Fruit fly (Drosophila melanogaster): ENCODE measurements around the gene CG14325.

Gene CG14325

dm6 chr3R:17631176-17631865, 4.4 kb downstream of the CG14325 start:
- TF ChIP-seq psq (GFP tag; optimal IDR thresholded peaks at IDR 0.05) (no peak), dmrt93B (GFP tag; optimal IDR thresholded peaks at IDR 0.05) (no peak), lola (GFP tag; optimal IDR thresholded peaks at IDR 0.05) (no peak), Myc (optimal IDR thresholded peaks at IDR 0.05) (no peak), dl (GFP tag; optimal IDR thresholded peaks at IDR 0.05; ENCODE audit: insufficient read depth in 1 of 2, partially characterized antibody in 2 of 2) (no peak), rgr (GFP tag; optimal IDR thresholded peaks at IDR 0.05) (no peak), Rel (GFP tag; optimal IDR thresholded peaks at IDR 0.05) (no peak), Rel (tag; optimal IDR thresholded peaks at IDR 0.05) (no peak), tai (GFP tag; optimal IDR thresholded peaks at IDR 0.05) (no peak), Abd-B (GFP tag; optimal IDR thresholded peaks at IDR 0.05) (no peak), Dfd (GFP tag; optimal IDR thresholded peaks at IDR 0.05) (no peak)

- TF ChIP-seq Rel (GFP tag; optimal IDR thresholded peaks at IDR 0.05) (no peak), Rel (tag; optimal IDR thresholded peaks at IDR 0.05) (peak; percentile 72), dl (GFP tag; optimal IDR thresholded peaks at IDR 0.05; ENCODE audit: insufficient read depth in 1 of 2, partially characterized antibody in 2 of 2) (no peak), Sp1 (GFP tag; optimal IDR thresholded peaks at IDR 0.05) (no peak), Hr83 (GFP tag; optimal IDR thresholded peaks at IDR 0.05; ENCODE audit: poor library complexity, severe bottlenecking) (no peak), OdsH (GFP tag; optimal IDR thresholded peaks at IDR 0.05) (no peak)
These were observed 17.1 kb downstream of the CG14325 start for dm6 chr3R:17644019-17644418.

- TF ChIP-seq Abd-B (GFP tag; optimal IDR thresholded peaks at IDR 0.05) (no peak), woc (GFP tag; optimal IDR thresholded peaks at IDR 0.05) (no peak), Rel (GFP tag; optimal IDR thresholded peaks at IDR 0.05) (no peak), Rel (tag; optimal IDR thresholded peaks at IDR 0.05) (peak; percentile 16)
These were observed 18.3 kb downstream of the CG14325 start for dm6 chr3R:17645239-17645638.

dm6 chr3R:17646102-17647050, 19.4 kb downstream of the CG14325 start:
- no peak for TF ChIP-seq OdsH (GFP tag; optimal IDR thresholded peaks at IDR 0.05)
- TF ChIP-seq CrebA (GFP tag; optimal IDR thresholded peaks at IDR 0.05; ENCODE audit: borderline replicate concordance), result peak; percentile 30
- peak; percentile 4 for TF ChIP-seq ey (GFP tag; optimal IDR thresholded peaks at IDR 0.05)
- peak; percentile 52 for TF ChIP-seq woc (GFP tag; optimal IDR thresholded peaks at IDR 0.05)
- peak; percentile 6 for TF ChIP-seq HLH106 (tag; optimal IDR thresholded peaks at IDR 0.05)
- TF ChIP-seq Myc (optimal IDR thresholded peaks at IDR 0.05), result peak; percentile 12
- no peak for TF ChIP-seq Hr83 (GFP tag; optimal IDR thresholded peaks at IDR 0.05; ENCODE audit: poor library complexity, severe bottlenecking)

- peak; percentile 4 for TF ChIP-seq Vsx2 (GFP tag; optimal IDR thresholded peaks at IDR 0.05; ENCODE audit: partially characterized antibody)
- TF ChIP-seq woc (GFP tag; optimal IDR thresholded peaks at IDR 0.05), result peak; percentile 13
- no peak for TF ChIP-seq sage (GFP tag; optimal IDR thresholded peaks at IDR 0.05)
- no peak for TF ChIP-seq Myc (optimal IDR thresholded peaks at IDR 0.05)
- TF ChIP-seq lola (GFP tag; optimal IDR thresholded peaks at IDR 0.05), result no peak
- TF ChIP-seq usp (GFP tag; optimal IDR thresholded peaks at IDR 0.05), result no peak
- no peak for TF ChIP-seq jim (GFP tag; optimal IDR thresholded peaks at IDR 0.05)
- no peak for TF ChIP-seq N (GFP tag; optimal IDR thresholded peaks at IDR 0.05)
- TF ChIP-seq GATAd (GFP tag; optimal IDR thresholded peaks at IDR 0.05), result no peak
- TF ChIP-seq dmrt93B (GFP tag; optimal IDR thresholded peaks at IDR 0.05), result no peak
- no peak for TF ChIP-seq HLH106 (tag; optimal IDR thresholded peaks at IDR 0.05)
- TF ChIP-seq dsf (GFP tag; optimal IDR thresholded peaks at IDR 0.05; ENCODE audit: borderline replicate concordance), result no peak
- TF ChIP-seq brk (GFP tag; optimal IDR thresholded peaks at IDR 0.05), result no peak
- TF ChIP-seq rgr (GFP tag; optimal IDR thresholded peaks at IDR 0.05), result no peak
- TF ChIP-seq Rel (GFP tag; optimal IDR thresholded peaks at IDR 0.05), result no peak
- TF ChIP-seq Rel (tag; optimal IDR thresholded peaks at IDR 0.05), result no peak
- TF ChIP-seq Mio (GFP tag; optimal IDR thresholded peaks at IDR 0.05), result no peak
- TF ChIP-seq dl (GFP tag; optimal IDR thresholded peaks at IDR 0.05; ENCODE audit: insufficient read depth in 1 of 2, partially characterized antibody in 2 of 2), result no peak
- TF ChIP-seq Hr83 (GFP tag; optimal IDR thresholded peaks at IDR 0.05; ENCODE audit: poor library complexity, severe bottlenecking), result peak; percentile 5
- no peak for TF ChIP-seq CrebA (GFP tag; optimal IDR thresholded peaks at IDR 0.05; ENCODE audit: borderline replicate concordance)
- no peak for TF ChIP-seq sv (GFP tag; optimal IDR thresholded peaks at IDR 0.05)
- TF ChIP-seq CG9705 (GFP tag; optimal IDR thresholded peaks at IDR 0.05), result no peak
- no peak for TF ChIP-seq ey (GFP tag; optimal IDR thresholded peaks at IDR 0.05)
- no peak for TF ChIP-seq CG32264 (GFP tag; optimal IDR thresholded peaks at IDR 0.05)
- no peak for TF ChIP-seq pan (optimal IDR thresholded peaks at IDR 0.05)
- TF ChIP-seq Dif (GFP tag; optimal IDR thresholded peaks at IDR 0.05; ENCODE audit: partially characterized antibody), result no peak
- TF ChIP-seq tai (GFP tag; optimal IDR thresholded peaks at IDR 0.05), result peak; percentile 23
- TF ChIP-seq Hnf4 (GFP tag; optimal IDR thresholded peaks at IDR 0.05), result peak; percentile 29
- no peak for TF ChIP-seq h (GFP tag; optimal IDR thresholded peaks at IDR 0.05)
- TF ChIP-seq psq (GFP tag; optimal IDR thresholded peaks at IDR 0.05), result no peak
- peak in 1 of 2 experiments; percentile 38 for TF ChIP-seq foxo (GFP tag; optimal IDR thresholded peaks at IDR 0.05)
- no peak for TF ChIP-seq br (GFP tag; optimal IDR thresholded peaks at IDR 0.05)
These were observed 20.5 kb downstream of the CG14325 start, which contains the start of gene CG14322 for dm6 chr3R:17647444-17647843. CG14322 (plus strand) TSS chr3R:17647679.
